Fruit fly (Drosophila melanogaster): ENCODE measurements around the gene side-VII.

dm6 chr3R:9700513-9700912 is 39.3 kb downstream of the side-VII start:
- TF ChIP-seq CG32121 (GFP tag; IDR thresholded peaks at IDR 0.05) (no peak), Ets98B (GFP tag; IDR thresholded peaks at IDR 0.05) (no peak), CG15710 (tag; optimal IDR thresholded peaks at IDR 0.05) (no peak), gl (tag; optimal IDR thresholded peaks at IDR 0.05) (no peak)

Measured in whole organism, pupa.